Fruit fly (Drosophila melanogaster): Measurements from ENCODE around the gene Edc3.

dm6 chr3L:17569737-17570546 lies 40.3 kb upstream of the Edc3 start:
- TF ChIP-seq insv (GFP tag; optimal IDR thresholded peaks at IDR 0.05), result no peak
- no peak for TF ChIP-seq vfl (GFP tag; optimal IDR thresholded peaks at IDR 0.05)
- no peak for TF ChIP-seq scrt (GFP tag; optimal IDR thresholded peaks at IDR 0.05)
- no peak for TF ChIP-seq psq (GFP tag; optimal IDR thresholded peaks at IDR 0.05)
- TF ChIP-seq eyg (GFP tag; optimal IDR thresholded peaks at IDR 0.05), result no peak
- no peak for TF ChIP-seq CG4404 (GFP tag; IDR thresholded peaks at IDR 0.05)
- TF ChIP-seq Hr78 (GFP tag; optimal IDR thresholded peaks at IDR 0.05), result no peak
- TF ChIP-seq hth (optimal IDR thresholded peaks at IDR 0.05), result no peak
